Worm (Caenorhabditis elegans) whole organism, L4 larva: ENCODE measurements around the gene unc-50.

Source experiments
- D1046.2 ChIP-seq: fragments of 200-800 bp; sonication (Bioruptor generic); IDR thresholded peaks from 2 replicates; pipeline ENCODE4 v1.3.6; 2022; ENCODE audit warnings: missing genetic modification characterization, missing compliant biosample characterization
- F44E2.7 ChIP-seq: fragments of 200-800 bp; sonication (Bioruptor generic); IDR thresholded peaks from 2 replicates; pipeline ENCODE4 v2.1.2; 2022; ENCODE audit warnings: missing genetic modification characterization, missing compliant biosample characterization
- R02D3.7 ChIP-seq: fragments of 150-350 bp; sonication (generic microtip); optimal IDR thresholded peaks from 3 replicates; lab custom pipeline; 2014; ENCODE audit warnings: missing biosample characterization, missing genetic modification characterization
- T20F7.1 ChIP-seq: fragments of 200-800 bp; sonication (Bioruptor generic); optimal IDR thresholded peaks from 2 replicates; lab custom pipeline; 2018; ENCODE audit warnings: mild to moderate bottlenecking, missing genetic modification characterization, missing compliant biosample characterization
- T26A8.4 ChIP-seq: fragments of 200-800 bp; sonication (Bioruptor generic); IDR thresholded peaks from 2 replicates; pipeline ENCODE4 v1.3.6; 2022; ENCODE audit warnings: missing genetic modification characterization, missing compliant biosample characterization
- Y75B8A.6 ChIP-seq: fragments of 200-800 bp; sonication (Bioruptor generic); IDR thresholded peaks from 2 replicates; pipeline ENCODE4 v1.3.6; 2022; ENCODE audit warnings: missing genetic modification reagents, missing genetic modification characterization, missing compliant biosample characterization
- aha-1 ChIP-seq: fragments of 150-350 bp; peaks from one replicate; lab custom pipeline; 2014; ENCODE audit warnings: missing biosample characterization, missing genetic modification characterization
- ama-1 ChIP-seq: fragments of 150-350 bp; optimal IDR thresholded peaks from 2 replicates; lab custom pipeline; 2014; ENCODE audit warnings: inconsistent platforms, mixed read lengths
- attf-4 ChIP-seq: sonication (generic microtip); optimal IDR thresholded peaks from 3 replicates; lab custom pipeline; 2017; ENCODE audit warnings: missing biosample characterization, missing genetic modification characterization
- ceh-44 ChIP-seq: fragments of 200-800 bp; sonication (Bioruptor generic); IDR thresholded peaks from 2 replicates; pipeline ENCODE4 v1.3.6; 2022; ENCODE audit warnings: missing genetic modification reagents, missing genetic modification characterization, missing compliant biosample characterization
- daf-12 ChIP-seq: fragments of 150-350 bp; optimal IDR thresholded peaks from 2 replicates; lab custom pipeline; 2014; ENCODE audit warnings: missing biosample characterization, missing genetic modification reagents, missing genetic modification characterization
- daf-16 ChIP-seq, 3 experiments: sonication (generic microtip); optimal IDR thresholded peaks; 2 replicates each; lab custom pipeline; 2016 to 2017; ENCODE audit warnings: missing genetic modification characterization in 3 of 3, missing genetic modification reagents in 3 of 3, mild to moderate bottlenecking in 2 of 3, missing compliant biosample characterization in 2 of 3, missing biosample characterization in 1 of 3, moderate library complexity in 1 of 3
- dmd-6 ChIP-seq: fragments of 200-800 bp; sonication (Bioruptor generic); IDR thresholded peaks from 2 replicates; pipeline ENCODE4 v1.3.6; 2022; ENCODE audit warnings: missing genetic modification reagents, missing genetic modification characterization, missing compliant biosample characterization
- dmd-9 ChIP-seq: fragments of 200-800 bp; sonication (Bioruptor generic); IDR thresholded peaks from 2 replicates; pipeline ENCODE4 v1.3.6; 2022; ENCODE audit warnings: missing genetic modification reagents, missing genetic modification characterization, missing compliant biosample characterization
- dve-1 ChIP-seq: sonication (generic microtip); optimal IDR thresholded peaks from 2 replicates; lab custom pipeline; 2017; ENCODE audit warnings: antibody characterized with exemption, mild to moderate bottlenecking, missing genetic modification characterization, missing compliant biosample characterization; ENCODE audit not compliant: insufficient read depth
- hif-1 ChIP-seq, 2 experiments: sonication (generic microtip); optimal IDR thresholded peaks; 2 replicates each; lab custom pipeline; 2016 to 2017; ENCODE audit warnings: missing compliant biosample characterization in 2 of 2, missing genetic modification characterization in 2 of 2, missing genetic modification reagents in 2 of 2, missing genotype in 2 of 2, mild to moderate bottlenecking in 1 of 2
- hlh-11 ChIP-seq: fragments of 200-800 bp; sonication (Bioruptor generic); optimal IDR thresholded peaks from 2 replicates; lab custom pipeline; 2018; ENCODE audit warnings: mild to moderate bottlenecking, missing genetic modification characterization, missing compliant biosample characterization
- hmg-1.1 ChIP-seq: fragments of 200-800 bp; sonication (Bioruptor generic); IDR thresholded peaks from 2 replicates; pipeline ENCODE4 v1.3.6; 2022; ENCODE audit warnings: missing genetic modification reagents, missing genetic modification characterization, missing compliant biosample characterization
- lsy-2 ChIP-seq, 2 experiments: fragments of 150-350 bp in 1 of 2; sonication (generic microtip) in 1 of 2; optimal IDR thresholded peaks; 2 replicates each; lab custom pipeline; 2014 to 2017; ENCODE audit warnings: missing biosample characterization in 2 of 2, missing genetic modification characterization in 2 of 2
- madf-9 ChIP-seq: fragments of 200-800 bp; sonication (Bioruptor generic); conservative IDR thresholded peaks from 2 replicates; pipeline ENCODE4 v1.3.6; 2022; ENCODE audit warnings: missing genetic modification reagents, missing genetic modification characterization, missing compliant biosample characterization
- mdl-1 ChIP-seq, 2 experiments: fragments of 150-350 bp in 1 of 2; sonication (generic microtip) in 1 of 2; optimal IDR thresholded peaks; 2 replicates each; lab custom pipeline; 2014 to 2017; ENCODE audit warnings: missing biosample characterization in 2 of 2, missing genetic modification characterization in 2 of 2
- mdt-29 ChIP-seq: fragments of 200-800 bp; sonication (Bioruptor generic); IDR thresholded peaks from 2 replicates; pipeline ENCODE4 v1.3.6; 2022; ENCODE audit warnings: missing genetic modification reagents, missing genetic modification characterization, missing compliant biosample characterization
- mep-1 ChIP-seq: fragments of 150-350 bp; sonication (generic microtip); optimal IDR thresholded peaks from 3 replicates; lab custom pipeline; 2014; ENCODE audit warnings: missing biosample characterization, missing genetic modification characterization
- mes-2 ChIP-seq: sonication (generic microtip); optimal IDR thresholded peaks from 2 replicates; lab custom pipeline; 2016; ENCODE audit warnings: missing genotype, mild to moderate bottlenecking, missing genetic modification characterization, missing compliant biosample characterization; ENCODE audit not compliant: poor library complexity, severe bottlenecking
- mxl-2 ChIP-seq: fragments of 200-800 bp; sonication (Bioruptor generic); conservative IDR thresholded peaks from 2 replicates; pipeline ENCODE4 v1.3.6; 2022; ENCODE audit warnings: missing genetic modification reagents, missing genetic modification characterization, missing compliant biosample characterization
- mxl-3 ChIP-seq: fragments of 200-800 bp; sonication (Bioruptor generic); optimal IDR thresholded peaks from 2 replicates; lab custom pipeline; 2018; ENCODE audit warnings: mild to moderate bottlenecking, missing genetic modification characterization, missing compliant biosample characterization
- nhr-102 ChIP-seq: sonication (generic microtip); optimal IDR thresholded peaks from 2 replicates; lab custom pipeline; 2016; ENCODE audit warnings: mild to moderate bottlenecking, missing genetic modification characterization, moderate library complexity, missing compliant biosample characterization
- nhr-25 ChIP-seq: sonication (generic microtip); optimal IDR thresholded peaks from 2 replicates; lab custom pipeline; 2017; ENCODE audit warnings: missing genetic modification characterization, mild to moderate bottlenecking, missing compliant biosample characterization, antibody characterized with exemption, moderate library complexity, borderline replicate concordance; ENCODE audit not compliant: insufficient read depth
- nhr-28 ChIP-seq: fragments of 150-350 bp; optimal IDR thresholded peaks from 2 replicates; lab custom pipeline; 2014; ENCODE audit warnings: missing biosample characterization, missing genetic modification characterization
- nhr-41 ChIP-seq: fragments of 200-800 bp; sonication (Bioruptor generic); IDR thresholded peaks from 2 replicates; pipeline ENCODE4 v1.3.6; 2022; ENCODE audit warnings: missing genetic modification reagents, missing genetic modification characterization, missing compliant biosample characterization
- php-3 ChIP-seq: fragments of 200-800 bp; sonication (Bioruptor generic); IDR thresholded peaks from 2 replicates; pipeline ENCODE4 v1.3.6; 2022; ENCODE audit warnings: missing genetic modification reagents, missing genetic modification characterization, missing compliant biosample characterization
- pqm-1 ChIP-seq: sonication (generic microtip); optimal IDR thresholded peaks from 2 replicates; lab custom pipeline; 2017; ENCODE audit warnings: missing biosample characterization, missing genetic modification characterization
- sdz-12 ChIP-seq: fragments of 200-800 bp; sonication (Bioruptor generic); optimal IDR thresholded peaks from 2 replicates; lab custom pipeline; 2018; ENCODE audit warnings: mild to moderate bottlenecking, missing genetic modification characterization, missing compliant biosample characterization
- snpc-4 ChIP-seq: fragments of 150-350 bp; optimal IDR thresholded peaks from 2 replicates; lab custom pipeline; 2014; ENCODE audit warnings: missing biosample characterization, missing genetic modification characterization
- spr-1 ChIP-seq: sonication (generic microtip); optimal IDR thresholded peaks from 2 replicates; lab custom pipeline; 2016; ENCODE audit warnings: mild to moderate bottlenecking, missing genetic modification characterization, missing compliant biosample characterization
- tra-1 ChIP-seq: fragments of 200-800 bp; sonication (Bioruptor generic); IDR thresholded peaks from 2 replicates; pipeline ENCODE4 v1.3.6; 2022; ENCODE audit warnings: missing genetic modification reagents, missing genetic modification characterization, missing compliant biosample characterization
- unc-130 ChIP-seq: sonication (generic microtip); optimal IDR thresholded peaks from 2 replicates; lab custom pipeline; 2016; ENCODE audit warnings: missing genetic modification reagents, missing genetic modification characterization, missing compliant biosample characterization
- unc-62 ChIP-seq, 3 experiments: fragments of 150-350 bp in 1 of 3; sonication (generic microtip); optimal IDR thresholded peaks in 2 of 3; peaks in 1 of 3; 1 replicate in 1 of 3; 2 replicates in 2 of 3; lab custom pipeline; 2014 to 2017; ENCODE audit warnings: missing biosample characterization in 3 of 3, missing genetic modification characterization in 3 of 3, missing genetic modification reagents in 3 of 3, missing genotype in 1 of 3
- zfp-2 ChIP-seq: sonication (generic microtip); optimal IDR thresholded peaks from 2 replicates; lab custom pipeline; 2016; ENCODE audit warnings: mild to moderate bottlenecking, missing genetic modification characterization, missing compliant biosample characterization
- zfp-3 ChIP-seq: fragments of 200-800 bp; sonication (Bioruptor generic); conservative IDR thresholded peaks from 2 replicates; pipeline ENCODE4 v1.3.6; 2022; ENCODE audit warnings: missing genetic modification reagents, missing genetic modification characterization, missing compliant biosample characterization
- ztf-7 ChIP-seq: fragments of 150-350 bp; optimal IDR thresholded peaks from 2 replicates; lab custom pipeline; 2014; ENCODE audit warnings: missing biosample characterization, missing genetic modification characterization

The unc-50 gene

ce11 chrIII:10341758-10342157 is 23.8 kb upstream of the unc-50 start, which contains the start of gene tbx-9:
Gene tbx-9, minus strand, starts transcription at chrIII:10341858.
- TF ChIP-seq dve-1 (tag; lab: Kevin White, UChicago), result no peak
- no peak for TF ChIP-seq zfp-2 (tag; lab: Kevin White, UChicago)
- TF ChIP-seq mxl-2 (GFP tag; lab: Robert Waterston, UW), result no peak
- no peak for TF ChIP-seq attf-4 (tag; lab: Kevin White, UChicago)
- TF ChIP-seq hmg-1.1 (GFP tag; lab: Robert Waterston, UW), result no peak
- no peak for TF ChIP-seq T26A8.4 (GFP tag; lab: Robert Waterston, UW)
- TF ChIP-seq dmd-9 (GFP tag; lab: Robert Waterston, UW), result no peak
- TF ChIP-seq F44E2.7, result no peak
- no peak for TF ChIP-seq Y75B8A.6 (GFP tag; lab: Robert Waterston, UW)
- TF ChIP-seq hlh-11 (tag; lab: Kevin White, UChicago), result no peak
- TF ChIP-seq, all 104 proteins: peak for 0

- TF ChIP-seq madf-9 (GFP tag; lab: Robert Waterston, UW), result no peak
- no peak for TF ChIP-seq snpc-4 (tag; lab: Kevin White, UChicago)
- TF ChIP-seq aha-1, result peak; percentile 69
These were observed 22.0 kb upstream of the unc-50 start for ce11 chrIII:10339949-10340348.

- TF ChIP-seq lsy-2 (tag; optimal IDR thresholded peaks at IDR 0.05; lab: Kevin White, UChicago) (peak in 1 of 2 experiments; percentile 51), sdz-12 (GFP tag; lab: Kevin White, UChicago) (no peak), ama-1 (peak; percentile 84), aha-1 (peak; percentile 62), R02D3.7 (tag; lab: Kevin White, UChicago) (no peak), nhr-41 (GFP tag; lab: Robert Waterston, UW) (no peak), unc-62 (GFP tag; optimal IDR thresholded peaks at IDR 0.05 in 1 of 2; lab: Kevin White, UChicago) (peak in 1 of 2 experiments; percentile 8), unc-62 (tag; optimal IDR thresholded peaks at IDR 0.05; lab: Kevin White, UChicago) (no peak), zfp-3 (GFP tag; lab: Robert Waterston, UW) (peak; percentile 74; the same call in 1 of the 2 replicates), nhr-28 (tag; lab: Kevin White, UChicago) (peak; percentile 11), unc-130 (GFP tag; lab: Kevin White, UChicago) (no peak), D1046.2 (GFP tag; lab: Robert Waterston, UW) (no peak), dve-1 (tag; lab: Kevin White, UChicago) (peak; percentile 53), nhr-25 (peak; percentile 56)
These were observed 21.3 kb upstream of the unc-50 start for ce11 chrIII:10338992-10339852.

- TF ChIP-seq nhr-102, result no peak
- TF ChIP-seq dmd-6 (GFP tag; lab: Robert Waterston, UW), result peak; percentile 41
- peak; percentile 44 for TF ChIP-seq mep-1 (tag; lab: Kevin White, UChicago)
- TF ChIP-seq nhr-25, result peak; percentile 38
- no peak for TF ChIP-seq D1046.2 (GFP tag; lab: Robert Waterston, UW)
- TF ChIP-seq tra-1 (GFP tag; lab: Robert Waterston, UW), result 0 out of 2 replicates have a peak, but pooled peaks have one; percentile 28
- peak in 1 of 2 experiments; percentile 12 for TF ChIP-seq mdl-1 (tag; optimal IDR thresholded peaks at IDR 0.05; lab: Kevin White, UChicago)
- TF ChIP-seq daf-12 (tag; lab: Kevin White, UChicago), result no peak
- TF ChIP-seq mes-2, result peak; percentile 19
- peak; percentile 87 for TF ChIP-seq aha-1
- peak; percentile 54 for TF ChIP-seq T20F7.1 (GFP tag; lab: Kevin White, UChicago)
- no peak for TF ChIP-seq ceh-44 (GFP tag; lab: Robert Waterston, UW)
- TF ChIP-seq hif-1 (tag; optimal IDR thresholded peaks at IDR 0.05; lab: Kevin White, UChicago), result no peak
- peak; percentile 24 for TF ChIP-seq mxl-3 (GFP tag; lab: Kevin White, UChicago)
- no peak for TF ChIP-seq daf-16 (GFP tag; optimal IDR thresholded peaks at IDR 0.05; lab: Kevin White, UChicago)
- peak; percentile 16 for TF ChIP-seq daf-16 (tag; optimal IDR thresholded peaks at IDR 0.05; lab: Kevin White, UChicago)
- TF ChIP-seq php-3 (GFP tag; lab: Robert Waterston, UW), result no peak
- TF ChIP-seq ztf-7 (tag; lab: Kevin White, UChicago), result no peak
- no peak for TF ChIP-seq mdt-29 (GFP tag; lab: Robert Waterston, UW)
- TF ChIP-seq spr-1 (tag; lab: Kevin White, UChicago), result no peak
- no peak for TF ChIP-seq pqm-1 (tag; lab: Kevin White, UChicago)
These were observed 19.7 kb upstream of the unc-50 start, which contains the start of gene ttr-15 for ce11 chrIII:10337508-10338166. Gene ttr-15, plus strand, starts transcription at chrIII:10337847.
